Fruit fly (Drosophila melanogaster) whole organism, embryonic: ENCODE measurements around the gene Idi.
A peak's percentile ranks its signal among the peaks of the same experiment; 100 is the strongest.

Experiments used
- Antp ChIP-seq: fragments of 200-800 bp; sonication (Bioruptor generic); optimal IDR thresholded peaks from 3 replicates; lab custom pipeline; 2016; ENCODE audit warnings: missing biosample characterization, missing genetic modification characterization
- B-H1 ChIP-seq: fragments of 200-800 bp; sonication (Bioruptor generic); IDR thresholded peaks from 3 replicates; pipeline ENCODE4 v1.3.6; 2022; ENCODE audit warnings: missing biosample characterization, missing genetic modification characterization
- CG11398 ChIP-seq: fragments of 200-800 bp; sonication (Bioruptor generic); optimal IDR thresholded peaks from 2 replicates; lab custom pipeline; 2016; ENCODE audit warnings: missing biosample characterization, missing genetic modification characterization
- CG11456 ChIP-seq: fragments of 200-800 bp; sonication (Bioruptor generic); IDR thresholded peaks from 3 replicates; pipeline ENCODE4 v1.3.6; 2022; ENCODE audit warnings: missing biosample characterization, missing genetic modification characterization
- CG12219 ChIP-seq: fragments of 200-800 bp; sonication (Bioruptor generic); optimal IDR thresholded peaks from 3 replicates; lab custom pipeline; 2018; ENCODE audit warnings: missing biosample characterization, mild to moderate bottlenecking, missing genetic modification characterization
- CG12299 ChIP-seq: fragments of 200-800 bp; sonication (Bioruptor generic); optimal IDR thresholded peaks from 2 replicates; lab custom pipeline; 2018; ENCODE audit warnings: missing biosample characterization, mild to moderate bottlenecking, missing genetic modification characterization
- CG15514 ChIP-seq: fragments of 200-800 bp; sonication (Bioruptor generic); optimal IDR thresholded peaks from 3 replicates; lab custom pipeline; 2017; ENCODE audit warnings: missing biosample characterization, missing genetic modification characterization, mild to moderate bottlenecking, moderate library complexity, missing genetic modification reagents
- CG17328 ChIP-seq: fragments of 200-800 bp; sonication (Bioruptor generic); IDR thresholded peaks from 2 replicates; pipeline ENCODE4 v1.3.6; 2022; ENCODE audit warnings: missing biosample characterization, missing genetic modification characterization
- CG17361 ChIP-seq: fragments of 200-800 bp; sonication (Bioruptor generic); IDR thresholded peaks from 3 replicates; pipeline ENCODE4 v1.3.6; 2022; ENCODE audit warnings: missing biosample characterization, missing genetic modification characterization
- CG17568 ChIP-seq: fragments of 200-800 bp; sonication (Bioruptor generic); optimal IDR thresholded peaks from 2 replicates; lab custom pipeline; 2018; ENCODE audit warnings: missing biosample characterization, mild to moderate bottlenecking, missing genetic modification characterization, moderate library complexity
- CG17612 ChIP-seq: fragments of 200-800 bp; sonication (Bioruptor generic); IDR thresholded peaks from 2 replicates; pipeline ENCODE4 v1.3.6; 2022; ENCODE audit warnings: missing biosample characterization, missing genetic modification characterization
- CG17829 ChIP-seq: fragments of 200-800 bp; optimal IDR thresholded peaks from 2 replicates; lab custom pipeline; 2019; ENCODE audit warnings: missing biosample characterization, mild to moderate bottlenecking, missing genetic modification characterization, moderate library complexity
- CG18619 ChIP-seq: fragments of 200-800 bp; sonication (Bioruptor generic); optimal IDR thresholded peaks from 3 replicates; lab custom pipeline; 2017; ENCODE audit warnings: missing biosample characterization, mild to moderate bottlenecking, missing genetic modification characterization
- CG18764 ChIP-seq: fragments of 200-800 bp; sonication (Bioruptor generic); optimal IDR thresholded peaks from 3 replicates; lab custom pipeline; 2016; ENCODE audit warnings: missing biosample characterization, missing genetic modification characterization
- CG2199 ChIP-seq: fragments of 200-800 bp; sonication (Bioruptor generic); IDR thresholded peaks from 3 replicates; pipeline ENCODE4 v1.3.6; 2022; ENCODE audit warnings: missing biosample characterization, missing genetic modification characterization
- CG2712 ChIP-seq: fragments of 200-800 bp; optimal IDR thresholded peaks from 3 replicates; lab custom pipeline; 2019; ENCODE audit warnings: missing biosample characterization, mild to moderate bottlenecking, missing genetic modification characterization, moderate library complexity
- CG30020 ChIP-seq: fragments of 200-800 bp; optimal IDR thresholded peaks from 2 replicates; lab custom pipeline; 2019; ENCODE audit warnings: missing biosample characterization, mild to moderate bottlenecking, missing genetic modification characterization, moderate library complexity
- CG31365 ChIP-seq: fragments of 200-800 bp; sonication (Bioruptor generic); optimal IDR thresholded peaks from 2 replicates; lab custom pipeline; 2018; ENCODE audit warnings: missing biosample characterization, mild to moderate bottlenecking, missing genetic modification characterization
- CG4617 ChIP-seq: fragments of 200-800 bp; sonication (Bioruptor generic); optimal IDR thresholded peaks from 3 replicates; lab custom pipeline; 2016; ENCODE audit warnings: missing biosample characterization, missing genetic modification characterization, borderline replicate concordance
- CG4820 ChIP-seq: fragments of 200-800 bp; sonication (Bioruptor generic); optimal IDR thresholded peaks from 3 replicates; lab custom pipeline; 2016; ENCODE audit warnings: missing biosample characterization, missing genetic modification characterization
- CG6689 ChIP-seq: fragments of 200-800 bp; sonication (Bioruptor generic); IDR thresholded peaks from 2 replicates; pipeline ENCODE4 v1.3.6; 2022; ENCODE audit warnings: missing biosample characterization, missing genetic modification characterization
- CG6791 ChIP-seq: fragments of 200-800 bp; sonication (Bioruptor generic); IDR thresholded peaks from 3 replicates; pipeline ENCODE4 v1.3.6; 2022; ENCODE audit warnings: missing biosample characterization, missing genetic modification characterization; ENCODE audit not compliant: partially characterized antibody
- CG6854 ChIP-seq: fragments of 200-800 bp; sonication (Bioruptor generic); optimal IDR thresholded peaks from 3 replicates; lab custom pipeline; 2017; ENCODE audit warnings: missing biosample characterization, mild to moderate bottlenecking, missing genetic modification characterization
- CG7745 ChIP-seq: fragments of 200-800 bp; sonication (Bioruptor generic); optimal IDR thresholded peaks from 2 replicates; lab custom pipeline; 2018; ENCODE audit warnings: missing biosample characterization, mild to moderate bottlenecking, missing genetic modification characterization, moderate library complexity
- CG8281 ChIP-seq: fragments of 200-800 bp; sonication (Bioruptor generic); optimal IDR thresholded peaks from 2 replicates; lab custom pipeline; 2018; ENCODE audit warnings: missing biosample characterization, mild to moderate bottlenecking, missing genetic modification characterization, moderate library complexity
- CG8924 ChIP-seq: fragments of 200-800 bp; optimal IDR thresholded peaks from 3 replicates; lab custom pipeline; 2019; ENCODE audit warnings: missing biosample characterization, mild to moderate bottlenecking, missing genetic modification characterization, moderate library complexity
- CG8944 ChIP-seq: fragments of 200-800 bp; sonication (Bioruptor generic); optimal IDR thresholded peaks from 3 replicates; lab custom pipeline; 2016; ENCODE audit warnings: missing biosample characterization, missing genetic modification characterization
- CrebB ChIP-seq: fragments of 200-800 bp; sonication (Bioruptor generic); optimal IDR thresholded peaks from 3 replicates; lab custom pipeline; 2018; ENCODE audit warnings: missing biosample characterization, mild to moderate bottlenecking, missing genetic modification characterization
- Drgx ChIP-seq: fragments of 200-800 bp; sonication (Bioruptor generic); IDR thresholded peaks from 2 replicates; pipeline ENCODE4 v1.3.6; 2022; ENCODE audit warnings: missing biosample characterization, missing genetic modification characterization
- E2f1 ChIP-seq: fragments of 200-800 bp; sonication (Bioruptor generic); IDR thresholded peaks from 2 replicates; pipeline ENCODE4 v1.3.6; 2022; ENCODE audit warnings: missing biosample characterization, missing genetic modification characterization
- HLH3B ChIP-seq: fragments of 200-800 bp; sonication (Bioruptor generic); IDR thresholded peaks from 2 replicates; pipeline ENCODE4 v1.3.6; 2022; ENCODE audit warnings: missing biosample characterization, missing genetic modification characterization
- HLH54F ChIP-seq: fragments of 200-800 bp; sonication (Bioruptor generic); optimal IDR thresholded peaks from 3 replicates; lab custom pipeline; 2016; ENCODE audit warnings: missing biosample characterization, missing genetic modification characterization
- HmgD ChIP-seq: fragments of 200-800 bp; sonication (Bioruptor generic); optimal IDR thresholded peaks from 3 replicates; lab custom pipeline; 2016; ENCODE audit warnings: missing biosample characterization, missing genetic modification characterization
- Hmx ChIP-seq: fragments of 200-800 bp; sonication (Bioruptor generic); optimal IDR thresholded peaks from 2 replicates; lab custom pipeline; 2016; ENCODE audit warnings: missing biosample characterization, missing genetic modification characterization
- Mrtf ChIP-seq: fragments of 200-800 bp; sonication (Bioruptor generic); IDR thresholded peaks from 3 replicates; pipeline ENCODE4 v1.3.6; 2022; ENCODE audit warnings: missing biosample characterization, missing genetic modification characterization
- Sox100B ChIP-seq: fragments of 200-800 bp; sonication (Bioruptor generic); optimal IDR thresholded peaks from 3 replicates; lab custom pipeline; 2018; ENCODE audit warnings: missing biosample characterization, mild to moderate bottlenecking, missing genetic modification characterization
- ap ChIP-seq: fragments of 200-800 bp; sonication (Bioruptor generic); IDR thresholded peaks from 2 replicates; pipeline ENCODE4 v1.3.6; 2022; ENCODE audit warnings: missing biosample characterization, missing genetic modification characterization
- bowl ChIP-seq: fragments of 200-800 bp; sonication (Bioruptor generic); IDR thresholded peaks from 2 replicates; pipeline ENCODE4 v1.3.6; 2022; ENCODE audit warnings: missing biosample characterization, missing genetic modification characterization
- br ChIP-seq: fragments of >200 bp; optimal IDR thresholded peaks from 2 replicates; lab custom pipeline; 2017
- fru ChIP-seq: fragments of >200 bp; optimal IDR thresholded peaks from 2 replicates; lab custom pipeline; 2017
- grn ChIP-seq: fragments of 200-800 bp; sonication (Bioruptor generic); optimal IDR thresholded peaks from 3 replicates; lab custom pipeline; 2017; ENCODE audit warnings: missing biosample characterization, missing genetic modification characterization
- gt ChIP-seq: fragments of 200-800 bp; sonication (Bioruptor generic); IDR thresholded peaks from 2 replicates; pipeline ENCODE4 v1.3.6; 2022; ENCODE audit warnings: missing biosample characterization, missing genetic modification characterization
- hbn ChIP-seq: fragments of 200-800 bp; sonication (Bioruptor generic); IDR thresholded peaks from 2 replicates; pipeline ENCODE4 v1.3.6; 2022; ENCODE audit warnings: missing biosample characterization, missing genetic modification characterization; ENCODE audit not compliant: partially characterized antibody
- kay ChIP-seq: fragments of 200-800 bp; sonication (Bioruptor generic); optimal IDR thresholded peaks from 2 replicates; lab custom pipeline; 2016; ENCODE audit warnings: missing biosample characterization, missing genetic modification characterization
- kni ChIP-seq: fragments of 200-800 bp; sonication (Bioruptor generic); optimal IDR thresholded peaks from 3 replicates; lab custom pipeline; 2017; ENCODE audit warnings: mild to moderate bottlenecking, missing biosample characterization, missing genetic modification reagents, missing genetic modification characterization
- lov ChIP-seq, 2 experiments: fragments of 200-800 bp in 1 of 2; fragments of >200 bp in 1 of 2; sonication (Bioruptor generic) in 1 of 2; IDR thresholded peaks in 1 of 2; optimal IDR thresholded peaks in 1 of 2; 2 replicates in 1 of 2; 3 replicates in 1 of 2; pipeline versions ENCODE4 v1.3.6 to Lab custom; 2017 to 2022; ENCODE audit warnings: missing biosample characterization in 1 of 2, missing genetic modification characterization in 1 of 2
- pnt ChIP-seq: fragments of 200-800 bp; sonication (Bioruptor generic); optimal IDR thresholded peaks from 3 replicates; lab custom pipeline; 2016; ENCODE audit warnings: missing biosample characterization, missing genetic modification characterization
- prd ChIP-seq, 3 experiments: fragments of >200 bp in 2 of 3; fragments of 200-800 bp in 1 of 3; sonication (Bioruptor generic) in 1 of 3; optimal IDR thresholded peaks in 2 of 3; IDR thresholded peaks in 1 of 3; 2 replicates in 2 of 3; 3 replicates in 1 of 3; pipeline versions ENCODE4 v1.3.6 to Lab custom; 2017 to 2022; ENCODE audit warnings: missing biosample characterization in 1 of 3, missing genetic modification characterization in 1 of 3
- scrt ChIP-seq: fragments of 200-800 bp; sonication (Bioruptor generic); optimal IDR thresholded peaks from 2 replicates; lab custom pipeline; 2018; ENCODE audit warnings: missing biosample characterization, mild to moderate bottlenecking, missing genetic modification characterization, moderate library complexity
- tap ChIP-seq: fragments of 200-800 bp; optimal IDR thresholded peaks from 3 replicates; lab custom pipeline; 2019; ENCODE audit warnings: missing biosample characterization, mild to moderate bottlenecking, missing genetic modification characterization, moderate library complexity
- ttk ChIP-seq: fragments of 200-800 bp; sonication (Bioruptor generic); IDR thresholded peaks from 2 replicates; pipeline ENCODE4 v2.1.2; 2022; ENCODE audit warnings: missing biosample characterization, missing genetic modification characterization

The Idi gene

dm6 chr3R:21263177-21263576, 6.7 kb upstream of the Idi start (continued):
- TF ChIP-seq CG17568 (GFP tag; lab: Kevin White, UChicago) (peak; percentile 41), tap (tag; lab: Kevin White, UChicago) (no peak), prd (optimal IDR thresholded peaks at IDR 0.05; lab: Kevin White, UChicago) (no peak), prd (GFP tag; IDR thresholded peaks at IDR 0.05; lab: Robert Waterston, UW) (peak; percentile 25; the same call in 1 of the 3 replicates), bowl (no peak), hbn (no peak), Sox100B (GFP tag; lab: Kevin White, UChicago) (peak; percentile 41), CG8944 (GFP tag; lab: Kevin White, UChicago) (no peak), kay (GFP tag; lab: Kevin White, UChicago) (no peak), CG2712 (peak; percentile 4), CG8281 (tag; lab: Kevin White, UChicago) (no peak), CG30020 (tag; lab: Kevin White, UChicago) (no peak), HLH54F (GFP tag; lab: Kevin White, UChicago) (no peak), Antp (GFP tag; lab: Kevin White, UChicago) (no peak), CG17829 (tag; lab: Kevin White, UChicago) (peak; percentile 1), CG6791 (GFP tag; lab: Robert Waterston, UW) (no peak), CG6854 (GFP tag; lab: Kevin White, UChicago) (no peak), br (lab: Kevin White, UChicago) (no peak), CG6689 (GFP tag; lab: Robert Waterston, UW) (0 out of 2 replicates have a peak, but pooled peaks have one; percentile 18), lov (optimal IDR thresholded peaks at IDR 0.05; lab: Kevin White, UChicago) (no peak), lov (GFP tag; IDR thresholded peaks at IDR 0.05; lab: Robert Waterston, UW) (peak; percentile 56; the same call in 2 of the 3 replicates), ap (GFP tag; lab: Robert Waterston, UW) (peak; percentile 38; the same call in 1 of the 2 replicates), CG18619 (GFP tag; lab: Kevin White, UChicago) (peak; percentile 36), CG17361 (GFP tag; lab: Robert Waterston, UW) (no peak), CG4820 (GFP tag; lab: Kevin White, UChicago) (no peak), CG17328 (GFP tag; lab: Robert Waterston, UW) (0 out of 2 replicates have a peak, but pooled peaks have one; percentile 44), CG8924 (tag; lab: Kevin White, UChicago) (no peak), CG31365 (tag; lab: Kevin White, UChicago) (no peak), CG4617 (GFP tag; lab: Kevin White, UChicago) (no peak), CG17612 (GFP tag; lab: Robert Waterston, UW) (0 out of 2 replicates have a peak, but pooled peaks have one; percentile 18), pnt (GFP tag; lab: Kevin White, UChicago) (no peak), Drgx (GFP tag; lab: Robert Waterston, UW) (no peak), CG2199 (GFP tag; lab: Robert Waterston, UW) (no peak), E2f1 (GFP tag; lab: Robert Waterston, UW) (no peak), fru (lab: Kevin White, UChicago) (no peak), CG11398 (no peak), CG7745 (tag; lab: Kevin White, UChicago) (no peak), grn (no peak), kni (GFP tag; lab: Kevin White, UChicago) (no peak), Hmx (GFP tag; lab: Kevin White, UChicago) (no peak), HmgD (GFP tag; lab: Kevin White, UChicago) (no peak), CG12219 (GFP tag; lab: Kevin White, UChicago) (peak; percentile 27), CG15514 (GFP tag; lab: Kevin White, UChicago) (peak; percentile 35), CG18764 (GFP tag; lab: Kevin White, UChicago) (no peak), ttk (GFP tag; lab: Robert Waterston, UW) (0 out of 2 replicates have a peak, but pooled peaks have one; percentile 24), gt (GFP tag; lab: Robert Waterston, UW) (no peak), scrt (peak; percentile 15), Mrtf (GFP tag; lab: Robert Waterston, UW) (0 out of 3 replicates have a peak, but pooled peaks have one; percentile 6), B-H1 (GFP tag; lab: Robert Waterston, UW) (peak; percentile 25; the same call in 1 of the 3 replicates), CrebB (tag; lab: Kevin White, UChicago) (no peak), HLH3B (GFP tag; lab: Robert Waterston, UW) (peak; percentile 51; the same call in 1 of the 2 replicates), CG12299 (tag; lab: Kevin White, UChicago) (no peak), CG11456 (GFP tag; lab: Robert Waterston, UW) (peak; percentile 66; the same call in 1 of the 3 replicates)
